Worm (Caenorhabditis elegans) whole organism, late embryonic: Measurements from ENCODE around the gene F44E7.3.

Source experiments
- ama-1 ChIP-seq: fragments of 150-350 bp; optimal IDR thresholded peaks from 2 replicates; lab custom pipeline; 2014
- ceh-22 ChIP-seq: sonication (generic microtip); optimal IDR thresholded peaks from 2 replicates; lab custom pipeline; 2017; ENCODE audit warnings: missing biosample characterization, missing genetic modification characterization
- ceh-24 ChIP-seq: sonication (generic microtip); optimal IDR thresholded peaks from 2 replicates; lab custom pipeline; 2016; ENCODE audit warnings: mild to moderate bottlenecking, missing genetic modification characterization, missing compliant biosample characterization
- ceh-45 ChIP-seq: fragments of 200-800 bp; sonication (Bioruptor generic); IDR thresholded peaks from 2 replicates; pipeline ENCODE4 v1.3.6; 2022; ENCODE audit warnings: missing genetic modification reagents, missing genetic modification characterization, missing compliant biosample characterization
- gmeb-2 ChIP-seq: sonication (generic microtip); optimal IDR thresholded peaks from 2 replicates; lab custom pipeline; 2016; ENCODE audit warnings: missing genetic modification characterization, inconsistent platforms, missing compliant biosample characterization
- nfya-1 ChIP-seq: sonication (generic microtip); optimal IDR thresholded peaks from 2 replicates; lab custom pipeline; 2017; ENCODE audit warnings: missing genetic modification characterization, mild to moderate bottlenecking, missing compliant biosample characterization, antibody characterized with exemption, moderate library complexity
- nhr-232 ChIP-seq: sonication (generic microtip); optimal IDR thresholded peaks from 2 replicates; lab custom pipeline; 2016; ENCODE audit warnings: missing genetic modification characterization, missing compliant biosample characterization
- ztf-16 ChIP-seq: sonication (generic microtip); optimal IDR thresholded peaks from 2 replicates; lab custom pipeline; 2017; ENCODE audit warnings: missing genetic modification characterization, missing compliant biosample characterization

DNA sequence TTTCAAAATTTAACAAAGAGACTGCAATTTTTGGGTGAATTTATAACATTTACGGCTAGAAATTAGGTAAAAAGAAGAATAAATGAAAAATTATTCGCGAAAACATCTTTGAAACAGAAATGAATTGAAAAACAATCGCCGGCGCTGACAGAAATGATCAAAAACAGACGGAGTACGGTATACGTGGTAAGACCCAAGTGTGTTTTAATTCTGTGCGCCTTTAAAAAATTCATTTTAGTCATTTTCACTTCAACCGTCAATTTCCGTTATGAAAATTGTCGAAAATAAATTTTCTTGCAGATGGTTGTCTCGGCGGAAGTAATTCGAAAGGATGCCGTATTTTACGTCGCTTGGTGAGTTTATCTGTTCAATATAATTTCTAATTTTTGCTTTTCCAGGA lies 15.6 kb upstream of the F44E7.3 start, which contains the start of gene C53A3.3:
- TF ChIP-seq ceh-22 (tag; lab: Kevin White, UChicago) (no peak), nhr-232 (tag; lab: Kevin White, UChicago) (no peak), ceh-24 (no peak), nfya-1 (tag; lab: Kevin White, UChicago) (no peak), ama-1 (no peak), ztf-16 (no peak), ceh-45 (GFP tag; lab: Robert Waterston, UW) (no peak), gmeb-2 (tag; lab: Kevin White, UChicago) (no peak)
